Worm (Caenorhabditis elegans): ENCODE measurements around the gene daf-12.

The daf-12 gene

DNA sequence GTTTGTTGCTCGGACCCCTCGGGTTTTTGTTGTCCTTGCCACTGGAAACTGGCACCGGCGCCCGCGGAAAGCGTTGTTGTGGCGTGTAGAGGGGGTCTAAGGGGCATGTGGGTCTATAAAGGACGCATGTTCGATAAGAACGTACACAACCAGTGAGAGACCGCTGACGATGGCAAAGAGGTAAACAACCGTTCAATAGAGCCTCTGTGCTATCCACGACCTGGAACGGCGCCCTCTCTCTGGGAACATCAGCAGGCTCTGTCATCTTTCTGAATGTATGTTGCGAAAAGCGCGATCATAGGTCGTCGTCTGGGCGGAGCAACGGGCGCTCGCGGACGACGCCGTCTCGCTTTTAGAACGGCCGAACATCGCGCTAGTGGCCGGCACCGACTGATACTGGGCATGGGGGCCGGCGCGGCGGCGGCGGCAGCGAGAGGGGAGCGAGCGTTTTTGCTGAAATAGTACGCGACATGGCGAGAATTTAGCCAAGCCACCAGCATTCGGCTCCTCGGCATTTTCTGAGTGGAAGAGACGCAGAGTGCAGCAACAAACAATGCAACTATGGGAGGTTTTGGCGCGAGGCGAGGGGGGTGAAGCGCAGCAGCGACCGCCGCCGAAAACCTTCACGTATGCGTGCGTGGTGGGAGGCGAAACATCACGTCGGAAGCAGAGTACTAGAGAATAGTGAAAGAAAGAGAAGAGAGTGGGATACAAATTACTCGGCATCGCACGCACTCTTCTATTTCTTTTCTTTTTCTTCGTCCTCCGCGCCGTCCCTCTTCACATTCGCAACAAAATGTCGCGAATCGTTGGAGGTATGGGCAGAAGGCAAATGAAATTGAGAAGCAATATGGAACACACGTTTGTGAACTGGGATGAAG is 1.6 kb downstream of the daf-12 start (continued):
- TF ChIP-seq R02D3.7 (tag; optimal IDR thresholded peaks at IDR 0.05), result no peak
- TF ChIP-seq dmd-4 (tag; optimal IDR thresholded peaks at IDR 0.05), result no peak
- peak; percentile 35 for TF ChIP-seq gmeb-1 (tag; optimal IDR thresholded peaks at IDR 0.05)
- TF ChIP-seq F13H6.1 (tag; optimal IDR thresholded peaks at IDR 0.05), result peak; percentile 98
- peak; percentile 55 for TF ChIP-seq nhr-237 (tag; optimal IDR thresholded peaks at IDR 0.05)
- peak; percentile 49 for TF ChIP-seq ztf-11 (tag; optimal IDR thresholded peaks at IDR 0.05)
- TF ChIP-seq snpc-4 (tag; optimal IDR thresholded peaks at IDR 0.05), result peak; percentile 20
- TF ChIP-seq aly-2 (tag; optimal IDR thresholded peaks at IDR 0.05), result no peak
- peak; percentile 88 for TF ChIP-seq ceh-16 (tag; optimal IDR thresholded peaks at IDR 0.05)
- peak; percentile 88 for TF ChIP-seq crh-2 (tag; optimal IDR thresholded peaks at IDR 0.05)
- TF ChIP-seq zag-1 (tag; optimal IDR thresholded peaks at IDR 0.05), result peak; percentile 86
- peak; percentile 61 for TF ChIP-seq lin-13 (GFP tag; optimal IDR thresholded peaks at IDR 0.05)

DNA sequence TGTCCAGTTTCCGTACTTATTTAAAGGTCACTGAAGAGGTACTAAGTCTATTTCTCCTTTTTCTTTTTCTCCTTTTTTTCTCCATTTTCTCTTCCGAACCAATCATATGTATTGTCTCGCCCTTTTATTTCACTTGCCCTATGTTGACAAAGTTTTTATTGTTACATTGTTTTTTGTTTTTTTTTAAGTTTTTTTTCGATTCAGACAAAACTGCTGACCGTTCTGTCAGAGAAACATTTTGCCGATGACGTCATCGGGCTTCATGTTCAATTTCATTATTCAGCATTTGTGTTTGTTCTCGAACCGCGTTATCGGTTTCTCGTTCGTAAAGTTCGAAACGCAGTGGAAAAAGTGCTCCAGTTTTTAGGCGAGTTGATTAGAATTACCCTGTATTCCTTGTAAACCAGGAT is 3.7 kb downstream of the daf-12 start:
- TF ChIP-seq egl-27 (tag; optimal IDR thresholded peaks at IDR 0.05), result peak; percentile 36
- peak; percentile 63 for TF ChIP-seq blmp-1 (tag; optimal IDR thresholded peaks at IDR 0.05; ENCODE audit: insufficient read depth)
- no peak for TF ChIP-seq gmeb-1 (tag; optimal IDR thresholded peaks at IDR 0.05)
- TF ChIP-seq C34F6.9 (tag; optimal IDR thresholded peaks at IDR 0.05), result peak; percentile 33
- TF ChIP-seq F13H6.1 (tag; optimal IDR thresholded peaks at IDR 0.05), result peak; percentile 35
- no peak for TF ChIP-seq nhr-237 (tag; optimal IDR thresholded peaks at IDR 0.05)
- peak; percentile 90 for TF ChIP-seq fos-1 (tag; optimal IDR thresholded peaks at IDR 0.05)
- no peak for TF ChIP-seq sma-9 (GFP tag; optimal IDR thresholded peaks at IDR 0.05)
- TF ChIP-seq sma-9 (tag; optimal IDR thresholded peaks at IDR 0.05), result no peak
- peak; percentile 42 for TF ChIP-seq crh-2 (tag; optimal IDR thresholded peaks at IDR 0.05)
- no peak for TF ChIP-seq lin-11 (tag; optimal IDR thresholded peaks at IDR 0.05)
- no peak for TF ChIP-seq ZK546.5 (tag; optimal IDR thresholded peaks at IDR 0.05)
- TF ChIP-seq sma-3 (GFP tag; optimal IDR thresholded peaks at IDR 0.05), result peak; percentile 21
- TF ChIP-seq unc-55 (GFP tag; optimal IDR thresholded peaks at IDR 0.05), result no peak
- no peak for TF ChIP-seq ceh-16 (tag; optimal IDR thresholded peaks at IDR 0.05)

DNA sequence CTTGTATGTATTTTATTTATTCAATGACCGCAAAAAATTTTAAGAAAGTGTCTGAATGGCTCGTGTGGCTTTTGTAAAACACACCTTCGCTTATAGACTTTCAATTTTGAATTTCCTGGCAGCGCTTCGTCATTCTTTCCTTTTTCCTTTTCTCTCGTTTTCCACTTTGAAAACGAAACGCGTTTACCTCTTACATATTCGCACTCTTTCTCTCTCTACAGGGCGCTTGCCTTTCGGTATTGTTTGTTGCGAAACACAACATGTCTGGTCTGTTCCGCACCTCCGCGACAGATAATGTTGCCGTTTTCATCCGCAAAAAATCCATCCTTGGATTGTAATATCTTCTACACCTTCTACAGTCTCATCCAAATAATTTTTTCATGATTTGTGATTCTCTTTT is 4.9 kb downstream of the daf-12 start:
- peak; percentile 16 for TF ChIP-seq nhr-21 (tag; optimal IDR thresholded peaks at IDR 0.05)
- peak; percentile 35 for TF ChIP-seq unc-55 (GFP tag; optimal IDR thresholded peaks at IDR 0.05)
- peak; percentile 65 for TF ChIP-seq blmp-1 (tag; optimal IDR thresholded peaks at IDR 0.05; ENCODE audit: insufficient read depth)
- TF ChIP-seq mdl-1 (tag; optimal IDR thresholded peaks at IDR 0.05), result no peak

DNA sequence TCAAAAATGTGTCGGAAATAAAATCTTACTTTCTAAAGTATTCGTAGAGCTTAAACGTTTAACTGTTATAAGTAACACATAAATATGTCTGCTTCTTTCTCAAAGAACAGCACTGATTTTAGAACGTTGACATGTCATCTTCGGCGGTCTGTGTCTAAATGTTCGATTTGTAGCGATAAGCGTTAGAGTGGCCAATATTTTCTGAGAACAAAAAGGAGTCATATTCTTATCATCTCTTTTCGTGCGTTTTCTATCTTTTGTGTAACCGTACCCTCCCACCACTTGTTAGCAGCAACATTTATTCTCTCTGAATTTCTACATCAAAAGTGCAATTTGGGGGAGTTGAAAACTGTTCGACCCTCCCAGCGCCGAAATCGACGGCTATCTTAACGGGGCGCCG is 9.4 kb downstream of the daf-12 start:
- no peak for TF ChIP-seq nhr-237 (tag; optimal IDR thresholded peaks at IDR 0.05)
- TF ChIP-seq nhr-11 (tag; optimal IDR thresholded peaks at IDR 0.05), result no peak
- TF ChIP-seq elt-3 (tag; optimal IDR thresholded peaks at IDR 0.05), result no peak
- TF ChIP-seq fos-1 (tag; optimal IDR thresholded peaks at IDR 0.05), result peak; percentile 77
- no peak for TF ChIP-seq lin-11 (tag; optimal IDR thresholded peaks at IDR 0.05)
- no peak for TF ChIP-seq R02D3.7 (tag; optimal IDR thresholded peaks at IDR 0.05)
- no peak for TF ChIP-seq dmd-4 (tag; optimal IDR thresholded peaks at IDR 0.05)
- no peak for TF ChIP-seq unc-39 (tag; optimal IDR thresholded peaks at IDR 0.05)
- TF ChIP-seq F13H6.1 (tag; optimal IDR thresholded peaks at IDR 0.05), result no peak
- peak; percentile 18 for TF ChIP-seq nhr-21 (tag; optimal IDR thresholded peaks at IDR 0.05)
- TF ChIP-seq blmp-1 (tag; optimal IDR thresholded peaks at IDR 0.05; ENCODE audit: insufficient read depth), result no peak
- no peak for TF ChIP-seq ceh-82 (tag; optimal IDR thresholded peaks at IDR 0.05)

DNA sequence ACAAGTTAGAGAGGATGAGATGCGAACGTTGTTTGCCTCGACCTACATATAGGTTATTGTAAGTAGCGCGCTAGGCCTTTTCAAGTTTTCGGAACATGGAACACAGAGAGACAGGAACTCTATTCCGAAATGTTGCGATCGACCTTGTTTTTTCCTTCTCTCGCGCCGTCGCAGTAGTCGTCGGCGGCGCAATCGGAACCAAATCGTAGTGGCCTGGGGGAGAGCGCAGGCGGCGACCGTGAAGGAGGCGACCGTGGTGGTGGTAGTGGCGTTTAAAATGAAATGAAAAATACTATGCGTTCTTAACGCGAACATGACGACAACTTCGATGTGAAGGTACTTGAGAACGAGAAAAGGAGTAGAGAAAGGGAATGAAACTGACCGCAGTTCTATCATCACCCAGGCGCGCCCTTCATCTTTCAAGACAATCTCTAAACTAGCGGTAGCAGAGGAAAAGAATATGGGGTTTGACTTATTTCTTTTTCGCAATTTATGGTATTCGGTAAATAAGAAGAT is 11.9 kb downstream of the daf-12 start:
- TF ChIP-seq fos-1 (tag; optimal IDR thresholded peaks at IDR 0.05) (peak; percentile 0), sma-3 (GFP tag; optimal IDR thresholded peaks at IDR 0.05) (peak; percentile 40), ceh-16 (tag; optimal IDR thresholded peaks at IDR 0.05) (peak; percentile 70), skn-1 (tag; optimal IDR thresholded peaks at IDR 0.05) (no peak), sma-9 (GFP tag; optimal IDR thresholded peaks at IDR 0.05) (peak; percentile 14), sma-9 (tag; optimal IDR thresholded peaks at IDR 0.05) (no peak), blmp-1 (tag; optimal IDR thresholded peaks at IDR 0.05; ENCODE audit: insufficient read depth) (peak; percentile 28), crh-2 (tag; optimal IDR thresholded peaks at IDR 0.05) (peak; percentile 13), nhr-21 (tag; optimal IDR thresholded peaks at IDR 0.05) (peak; percentile 4), R02D3.7 (tag; optimal IDR thresholded peaks at IDR 0.05) (no peak), nhr-25 (tag; optimal IDR thresholded peaks at IDR 0.05) (peak; percentile 48)
